Worm (Caenorhabditis elegans) whole organism, L1 larva: Measurements from ENCODE around the gene clc-13.

Experiments
- C16A3.4 ChIP-seq: fragments of 150-350 bp; optimal IDR thresholded peaks from 2 replicates; lab custom pipeline; 2014; ENCODE audit warnings: missing biosample characterization, missing genetic modification characterization
- ceh-8 ChIP-seq: fragments of 200-800 bp; sonication (Bioruptor generic); optimal IDR thresholded peaks from 2 replicates; lab custom pipeline; 2018; ENCODE audit warnings: mild to moderate bottlenecking, missing genetic modification characterization, moderate library complexity, missing compliant biosample characterization
- fkh-4 ChIP-seq: sonication (generic microtip); optimal IDR thresholded peaks from 2 replicates; lab custom pipeline; 2016; ENCODE audit warnings: missing compliant biosample characterization, missing genetic modification characterization, borderline replicate concordance
- pax-3 ChIP-seq: fragments of 200-800 bp; sonication (Bioruptor generic); optimal IDR thresholded peaks from 2 replicates; lab custom pipeline; 2018; ENCODE audit warnings: mild to moderate bottlenecking, missing genetic modification characterization, moderate library complexity, missing compliant biosample characterization
- unc-30 ChIP-seq: sonication (generic microtip); optimal IDR thresholded peaks from 2 replicates; lab custom pipeline; 2017; ENCODE audit warnings: missing biosample characterization, missing genetic modification characterization
- zag-1 ChIP-seq: fragments of 150-350 bp; optimal IDR thresholded peaks from 2 replicates; lab custom pipeline; 2014; ENCODE audit warnings: missing biosample characterization, missing genetic modification characterization

clc-13 gene

ce11 chrV:17064676-17065075 lies 50.5 kb downstream of the clc-13 start, which contains the start of gene srh-255:
Gene srh-255 (plus strand): TSS chrV:17064976.
- TF ChIP-seq fkh-4 (tag; lab: Kevin White, UChicago), result no peak
- TF ChIP-seq zag-1 (tag; lab: Kevin White, UChicago), result no peak
- no peak for TF ChIP-seq C16A3.4 (tag; lab: Kevin White, UChicago)
- no peak for TF ChIP-seq pax-3 (tag; lab: Kevin White, UChicago)
- TF ChIP-seq unc-30 (tag; lab: Kevin White, UChicago), result no peak
- TF ChIP-seq ceh-8 (GFP tag; lab: Kevin White, UChicago), result no peak
